Fruit fly (Drosophila melanogaster): Measurements from ENCODE around the gene Srlp.
A peak's percentile ranks its signal among the peaks of the same experiment; 100 is the strongest.

Srlp gene

DNA sequence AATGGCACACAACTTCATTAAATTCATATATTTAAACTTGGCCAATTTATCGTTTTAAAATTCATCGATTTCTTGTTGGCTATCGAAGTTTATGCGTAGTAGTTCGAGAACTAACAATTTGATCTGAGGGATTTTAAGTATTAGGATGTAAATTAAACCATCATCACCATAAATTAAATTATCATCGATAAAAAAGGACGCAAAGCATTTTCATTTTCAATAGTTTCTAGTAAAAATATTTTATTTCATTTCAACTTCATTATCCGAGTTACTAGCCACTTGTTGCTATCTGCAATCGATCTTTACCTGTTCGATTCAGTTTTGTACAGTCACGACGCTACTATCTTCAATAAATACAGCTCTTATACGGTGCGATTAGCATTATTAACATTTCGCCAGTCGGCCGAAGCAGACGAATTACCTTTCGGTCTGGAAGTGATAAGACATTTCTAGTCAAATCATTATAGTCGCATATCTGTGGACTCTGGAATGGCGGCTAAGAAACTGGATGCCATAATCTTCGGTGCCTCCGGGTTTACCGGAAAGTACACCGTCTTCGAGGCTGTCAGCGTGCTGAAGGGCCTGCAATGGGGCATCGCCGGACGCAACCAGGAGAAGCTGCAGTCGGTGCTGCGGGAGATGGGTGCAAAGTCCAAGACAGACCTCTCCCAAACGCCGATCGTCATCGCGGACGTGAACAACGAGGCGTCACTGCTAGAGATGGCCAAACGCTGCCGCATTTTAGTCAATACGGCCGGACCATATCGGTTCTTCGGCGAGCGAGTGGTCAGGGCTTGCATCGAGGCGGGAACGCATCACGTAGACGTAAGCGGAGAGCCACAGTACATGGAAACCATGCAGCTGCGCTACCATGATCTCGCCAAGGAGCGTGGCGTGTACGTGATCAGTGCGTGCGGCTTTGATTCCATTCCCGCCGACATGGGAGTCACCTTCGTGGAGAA is 27.4 kb upstream of the Srlp start, which contains the start of gene CG5167 (continued):
- no peak for TF ChIP-seq E2f1 (GFP tag; IDR thresholded peaks at IDR 0.05)
- no peak for TF ChIP-seq inv (GFP tag; IDR thresholded peaks at IDR 0.05; ENCODE audit: partially characterized antibody)
- no peak for TF ChIP-seq trh (GFP tag; optimal IDR thresholded peaks at IDR 0.05)
- peak; percentile 45 for TF ChIP-seq Dp (GFP tag; optimal IDR thresholded peaks at IDR 0.05)
- TF ChIP-seq CG7556 (GFP tag; optimal IDR thresholded peaks at IDR 0.05) = peak; percentile 19
- TF ChIP-seq her (GFP tag; optimal IDR thresholded peaks at IDR 0.05) = no peak
- no peak for TF ChIP-seq CG4854 (GFP tag; optimal IDR thresholded peaks at IDR 0.05)
- peak; percentile 9 for TF ChIP-seq fd96Cb (tag; optimal IDR thresholded peaks at IDR 0.05)
- peak; percentile 21; the same call in 1 of the 2 replicates for TF ChIP-seq MBD-R2 (GFP tag; IDR thresholded peaks at IDR 0.05)
- peak; percentile 51 for TF ChIP-seq CG3995 (GFP tag; optimal IDR thresholded peaks at IDR 0.05)
- TF ChIP-seq MESR4 (GFP tag; optimal IDR thresholded peaks at IDR 0.05) = peak; percentile 33
- TF ChIP-seq C15 (GFP tag; IDR thresholded peaks at IDR 0.05) = no peak
- no peak for TF ChIP-seq bigmax (GFP tag; optimal IDR thresholded peaks at IDR 0.05)
- no peak for TF ChIP-seq CG16863 (GFP tag; optimal IDR thresholded peaks at IDR 0.05)
- TF ChIP-seq CG4424 (GFP tag; optimal IDR thresholded peaks at IDR 0.05) = peak; percentile 11
- TF ChIP-seq Hmr (GFP tag; optimal IDR thresholded peaks at IDR 0.05) = peak; percentile 35
- no peak for TF ChIP-seq CG1832 (GFP tag; optimal IDR thresholded peaks at IDR 0.05)
- TF ChIP-seq lab (GFP tag; optimal IDR thresholded peaks at IDR 0.05) = peak; percentile 54
- 0 out of 3 replicates have a peak, but pooled peaks have one; percentile 21 for TF ChIP-seq so (GFP tag; IDR thresholded peaks at IDR 0.05)
- TF ChIP-seq Camta (GFP tag; optimal IDR thresholded peaks at IDR 0.05) = peak; percentile 32
- TF ChIP-seq cato (GFP tag; optimal IDR thresholded peaks at IDR 0.05; ENCODE audit: borderline replicate concordance) = no peak
- TF ChIP-seq pb (GFP tag; optimal IDR thresholded peaks at IDR 0.05) = no peak
- TF ChIP-seq hb (GFP tag; IDR thresholded peaks at IDR 0.05; ENCODE audit: partially characterized antibody) = no peak
- 0 out of 2 replicates have a peak, but pooled peaks have one; percentile 17 for TF ChIP-seq hbn (GFP tag; IDR thresholded peaks at IDR 0.05; ENCODE audit: partially characterized antibody)
- no peak for TF ChIP-seq CG6654 (GFP tag; optimal IDR thresholded peaks at IDR 0.05)
- TF ChIP-seq CG34224 (GFP tag; IDR thresholded peaks at IDR 0.05; ENCODE audit: partially characterized antibody) = peak; percentile 43; the same call in 2 of the 3 replicates
- TF ChIP-seq Dref (GFP tag; IDR thresholded peaks at IDR 0.05) = peak; percentile 49
- TF ChIP-seq bab2 (GFP tag; optimal IDR thresholded peaks at IDR 0.05) = no peak
- TF ChIP-seq CG33557 (GFP tag; optimal IDR thresholded peaks at IDR 0.05) = peak; percentile 19
- TF ChIP-seq BEAF-32 (GFP tag; optimal IDR thresholded peaks at IDR 0.05) = peak; percentile 38
- no peak for TF ChIP-seq tx (GFP tag; optimal IDR thresholded peaks at IDR 0.05)
- TF ChIP-seq ap (GFP tag; IDR thresholded peaks at IDR 0.05) = no peak
- no peak for TF ChIP-seq CG3065 (GFP tag; optimal IDR thresholded peaks at IDR 0.05)
- peak; percentile 61 for TF ChIP-seq CG10979 (tag; optimal IDR thresholded peaks at IDR 0.05)
- peak; percentile 58 for TF ChIP-seq Fer1 (GFP tag; optimal IDR thresholded peaks at IDR 0.05)
- TF ChIP-seq CG6854 (GFP tag; optimal IDR thresholded peaks at IDR 0.05) = no peak
- peak in 1 of 2 experiments; percentile 49 for TF ChIP-seq dpn (GFP tag; optimal IDR thresholded peaks at IDR 0.05)
- no peak for TF ChIP-seq Ravus (GFP tag; IDR thresholded peaks at IDR 0.05)
- TF ChIP-seq CG17359 (tag; optimal IDR thresholded peaks at IDR 0.05) = peak; percentile 49
- peak in 1 of 2 experiments; percentile 16 for TF ChIP-seq Pdp1 (GFP tag; optimal IDR thresholded peaks at IDR 0.05)
- TF ChIP-seq jigr1 (GFP tag; IDR thresholded peaks at IDR 0.05) = no peak
- no peak for TF ChIP-seq sob (GFP tag; IDR thresholded peaks at IDR 0.05)
- peak; percentile 43; the same call in 1 of the 3 replicates for TF ChIP-seq ci (GFP tag; IDR thresholded peaks at IDR 0.05)
- TF ChIP-seq CG4820 (GFP tag; optimal IDR thresholded peaks at IDR 0.05) = peak; percentile 99
- 0 out of 4 replicates have a peak, but pooled peaks have one; percentile 25 for TF ChIP-seq chinmo (GFP tag; IDR thresholded peaks at IDR 0.05; ENCODE audit: partially characterized antibody)
- no peak for TF ChIP-seq NK7.1 (GFP tag; optimal IDR thresholded peaks at IDR 0.05)
- TF ChIP-seq CG12104 (GFP tag; optimal IDR thresholded peaks at IDR 0.05) = peak; percentile 36
